ENCODE assay signal across 3 fruit fly cellular contexts in the genomic region with DNA sequence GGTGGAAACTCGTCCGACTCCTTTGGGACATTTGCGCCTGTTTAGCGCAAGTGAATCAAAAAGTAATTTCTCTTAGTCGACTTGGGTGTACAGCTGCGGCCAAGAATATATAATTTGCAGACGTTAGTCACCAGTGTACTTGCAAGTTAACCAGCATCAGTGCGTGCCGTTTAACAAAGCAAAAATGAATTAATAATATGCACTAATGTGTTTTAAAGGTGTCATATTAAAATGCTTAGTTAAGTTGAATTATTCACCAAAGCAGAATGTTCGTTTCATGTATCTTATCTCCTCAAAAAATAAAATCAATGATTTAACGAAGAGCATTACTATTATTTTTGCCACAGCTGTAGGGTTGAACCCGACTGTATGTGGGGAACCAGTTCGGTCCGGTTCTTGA.
A peak's percentile ranks its signal among the peaks of the same experiment; 100 is the strongest.
TF ChIP-seq lines count a peak whose summit lies in the region.

No protein-coding gene starts in this region.

- no peak for TF ChIP-seq CTCF in whole organism, embryonic (GFP tag; optimal IDR thresholded peaks at IDR 0.05; lab: Kevin White, UChicago)

TF ChIP-seq in whole organism, embryonic, 481 proteins besides CTCF, POLR2A, EP300 and RAD21 (continues in another document):
- TF ChIP-seq CG12391 (tag; optimal IDR thresholded peaks at IDR 0.05; lab: Kevin White, UChicago) (no peak), kni (GFP tag; optimal IDR thresholded peaks at IDR 0.05; lab: Kevin White, UChicago) (no peak), ind (GFP tag; optimal IDR thresholded peaks at IDR 0.05; lab: Kevin White, UChicago) (no peak), Nf-YB (GFP tag; optimal IDR thresholded peaks at IDR 0.05; lab: Kevin White, UChicago) (no peak), NfI (GFP tag; optimal IDR thresholded peaks at IDR 0.05; lab: Kevin White, UChicago) (no peak), CG8089 (GFP tag; optimal IDR thresholded peaks at IDR 0.05; lab: Kevin White, UChicago) (no peak), CG3407 (GFP tag; optimal IDR thresholded peaks at IDR 0.05; lab: Kevin White, UChicago) (no peak), CG2712 (tag; optimal IDR thresholded peaks at IDR 0.05; lab: Kevin White, UChicago) (peak; percentile 8), row (GFP tag; IDR thresholded peaks at IDR 0.05; lab: Robert Waterston, UW) (peak; percentile 38; the same call in 2 of the 3 replicates), peb (GFP tag; IDR thresholded peaks at IDR 0.05; lab: Robert Waterston, UW) (no peak), Blimp-1 (GFP tag; optimal IDR thresholded peaks at IDR 0.05; lab: Kevin White, UChicago) (peak; percentile 0), org-1 (GFP tag; optimal IDR thresholded peaks at IDR 0.05; lab: Kevin White, UChicago) (no peak), pros (GFP tag; optimal IDR thresholded peaks at IDR 0.05; lab: Kevin White, UChicago) (no peak), CG13424 (tag; optimal IDR thresholded peaks at IDR 0.05; lab: Kevin White, UChicago) (peak; percentile 21), sqz (GFP tag; optimal IDR thresholded peaks at IDR 0.05; lab: Kevin White, UChicago) (no peak), CG9215 (GFP tag; IDR thresholded peaks at IDR 0.05; lab: Robert Waterston, UW) (no peak), oc (tag; optimal IDR thresholded peaks at IDR 0.05; lab: Kevin White, UChicago) (no peak), NC2α (GFP tag; optimal IDR thresholded peaks at IDR 0.05; lab: Kevin White, UChicago) (no peak), Asciz (GFP tag; optimal IDR thresholded peaks at IDR 0.05; lab: Kevin White, UChicago) (no peak), chm (GFP tag; IDR thresholded peaks at IDR 0.05; lab: Robert Waterston, UW) (no peak), luna (GFP tag; optimal IDR thresholded peaks at IDR 0.05; lab: Kevin White, UChicago) (no peak), CG10979 (tag; optimal IDR thresholded peaks at IDR 0.05; lab: Kevin White, UChicago) (peak; percentile 24), Nf-YA (GFP tag; IDR thresholded peaks at IDR 0.05; lab: Robert Waterston, UW) (no peak), Stat92E (GFP tag; optimal IDR thresholded peaks at IDR 0.05; lab: Kevin White, UChicago) (no peak), Camta (GFP tag; optimal IDR thresholded peaks at IDR 0.05; lab: Kevin White, UChicago) (no peak), CG15073 (GFP tag; optimal IDR thresholded peaks at IDR 0.05; lab: Kevin White, UChicago) (peak; percentile 61), hbn (GFP tag; IDR thresholded peaks at IDR 0.05; lab: Robert Waterston, UW; ENCODE audit: partially characterized antibody) (no peak), pum (GFP tag; optimal IDR thresholded peaks at IDR 0.05; lab: Kevin White, UChicago) (no peak), CG10565 (GFP tag; optimal IDR thresholded peaks at IDR 0.05; lab: Kevin White, UChicago) (no peak), ato (GFP tag; IDR thresholded peaks at IDR 0.05; lab: Robert Waterston, UW; ENCODE audit: partially characterized antibody) (no peak)

TF ChIP-seq in whole organism, prepupa, 60 proteins besides CTCF, POLR2A, EP300 and RAD21:
- TF ChIP-seq cyc (GFP tag; optimal IDR thresholded peaks at IDR 0.05; lab: Kevin White, UChicago) = no peak
- peak; percentile 59 for TF ChIP-seq Eip78C (GFP tag; lab: Kevin White, UChicago)
- no peak for TF ChIP-seq dsx (GFP tag; optimal IDR thresholded peaks at IDR 0.05; lab: Kevin White, UChicago; ENCODE audit: poor library complexity, severe bottlenecking)
- TF ChIP-seq Ets96B (tag; optimal IDR thresholded peaks at IDR 0.05; lab: Kevin White, UChicago) = peak; percentile 24
- TF ChIP-seq CG6808 (GFP tag; optimal IDR thresholded peaks at IDR 0.05; lab: Kevin White, UChicago) = peak; percentile 33
- TF ChIP-seq svp (GFP tag; lab: Kevin White, UChicago) = peak; percentile 36
- TF ChIP-seq CG32006 (GFP tag; optimal IDR thresholded peaks at IDR 0.05; lab: Kevin White, UChicago) = peak; percentile 21
- TF ChIP-seq CG10669 (GFP tag; optimal IDR thresholded peaks at IDR 0.05; lab: Kevin White, UChicago) = peak; percentile 17
- TF ChIP-seq spab (GFP tag; optimal IDR thresholded peaks at IDR 0.05; lab: Kevin White, UChicago) = peak; percentile 14

TF ChIP-seq in whole organism, pupa, 21 proteins besides CTCF, POLR2A, EP300 and RAD21:
- TF ChIP-seq gl (tag; optimal IDR thresholded peaks at IDR 0.05; lab: Kevin White, UChicago) (no peak), CG8301 (tag; optimal IDR thresholded peaks at IDR 0.05; lab: Kevin White, UChicago) (peak; percentile 22), Pif1A (GFP tag; optimal IDR thresholded peaks at IDR 0.05; lab: Kevin White, UChicago) (no peak), CG14655 (GFP tag; optimal IDR thresholded peaks at IDR 0.05; lab: Kevin White, UChicago) (peak; percentile 39), fd96Ca (GFP tag; IDR thresholded peaks at IDR 0.05; lab: Robert Waterston, UW) (no peak), CG15710 (tag; optimal IDR thresholded peaks at IDR 0.05; lab: Kevin White, UChicago) (peak; percentile 26), D1 (tag; optimal IDR thresholded peaks at IDR 0.05; lab: Kevin White, UChicago) (no peak), rn (GFP tag; IDR thresholded peaks at IDR 0.05; lab: Robert Waterston, UW) (no peak), CG17806 (tag; optimal IDR thresholded peaks at IDR 0.05; lab: Kevin White, UChicago) (no peak), Pif1B (GFP tag; optimal IDR thresholded peaks at IDR 0.05; lab: Kevin White, UChicago) (no peak), CG9948 (tag; optimal IDR thresholded peaks at IDR 0.05; lab: Kevin White, UChicago) (peak; percentile 18), CG8159 (tag; optimal IDR thresholded peaks at IDR 0.05; lab: Kevin White, UChicago) (peak; percentile 41), CG10348 (GFP tag; IDR thresholded peaks at IDR 0.05; lab: Robert Waterston, UW) (no peak), CG13204 (GFP tag; optimal IDR thresholded peaks at IDR 0.05; lab: Kevin White, UChicago) (no peak), CG34367 (tag; optimal IDR thresholded peaks at IDR 0.05; lab: Kevin White, UChicago) (no peak), EcR (GFP tag; optimal IDR thresholded peaks at IDR 0.05; lab: Kevin White, UChicago) (no peak)

Comparison
In these comparisons a context has a peak if more than half of its experiments do, and no peak if none do; other contexts are left out.
1. Of the 7 proteins assayed by ChIP-seq in both whole organism, embryonic and whole organism, prepupa: peak only in whole organism, embryonic: Blimp-1; only in whole organism, prepupa: none; in both: none; in neither: 6.